Worm (Caenorhabditis elegans): ENCODE measurements around the gene unc-98.
A peak's percentile ranks its signal among the peaks of the same experiment; 100 is the strongest.

The unc-98 gene

DNA sequence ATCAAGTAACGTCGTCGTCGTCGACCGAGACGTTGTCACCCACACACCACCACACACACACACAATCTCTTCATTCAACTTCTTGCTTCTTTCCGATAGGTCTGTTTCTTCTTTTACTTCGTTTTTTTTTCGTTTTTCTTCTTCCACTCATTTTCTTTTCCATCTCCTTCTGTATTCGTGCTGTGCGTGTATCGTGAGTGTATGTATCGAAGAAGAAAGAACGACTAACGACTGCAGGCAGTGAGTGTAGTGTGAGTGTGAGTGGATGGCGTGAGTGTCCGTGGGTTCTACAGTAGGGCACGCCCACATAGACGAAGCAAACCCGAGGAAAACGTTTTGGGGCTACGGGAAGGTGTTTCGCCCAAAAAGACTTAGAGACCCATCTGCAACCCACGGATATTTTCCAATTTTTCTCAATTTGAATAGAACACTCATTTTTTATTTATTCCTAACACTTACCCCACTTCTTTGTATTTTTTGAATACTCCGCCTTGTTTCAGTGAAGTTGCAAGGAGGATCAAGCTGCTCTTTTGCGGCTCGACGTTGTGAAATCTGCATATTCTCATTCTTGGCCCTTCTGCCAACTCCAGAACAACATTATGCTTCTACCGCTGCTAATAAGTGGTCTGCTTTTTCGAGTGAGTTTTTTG, 12.3 kb upstream of the unc-98 start, which contains the start of gene adt-2 (continued):
- no peak for TF ChIP-seq C34B4.2 (tag; optimal IDR thresholded peaks at IDR 0.05)
- TF ChIP-seq irx-1 (tag; optimal IDR thresholded peaks at IDR 0.05): no peak
- TF ChIP-seq ceh-90 (tag; optimal IDR thresholded peaks at IDR 0.05): no peak
- TF ChIP-seq xbp-1 (tag; optimal IDR thresholded peaks at IDR 0.05): no peak
- no peak for TF ChIP-seq snpc-4 (tag; optimal IDR thresholded peaks at IDR 0.05)
- TF ChIP-seq blmp-1 (tag; optimal IDR thresholded peaks at IDR 0.05): peak; percentile 92
- TF ChIP-seq nhr-11 (tag; optimal IDR thresholded peaks at IDR 0.05): no peak
- TF ChIP-seq ceh-88 (GFP tag; IDR thresholded peaks at IDR 0.05): no peak
- no peak for TF ChIP-seq skn-1 (tag; optimal IDR thresholded peaks at IDR 0.05)
- TF ChIP-seq nhr-85 (tag): peak; percentile 86
- TF ChIP-seq unc-62 (GFP tag; optimal IDR thresholded peaks at IDR 0.05): no peak
- no peak for TF ChIP-seq aly-2 (tag; optimal IDR thresholded peaks at IDR 0.05)
- TF ChIP-seq nhr-47 (tag; optimal IDR thresholded peaks at IDR 0.05): no peak
- TF ChIP-seq ztf-4 (tag; optimal IDR thresholded peaks at IDR 0.05): no peak
- no peak for TF ChIP-seq mab-9 (GFP tag; IDR thresholded peaks at IDR 0.05)
- TF ChIP-seq lin-13 (GFP tag; optimal IDR thresholded peaks at IDR 0.05): no peak
- TF ChIP-seq nhr-76 (tag; optimal IDR thresholded peaks at IDR 0.05): no peak
- no peak for TF ChIP-seq nhr-19 (GFP tag; conservative IDR thresholded peaks at IDR 0.05)
- TF ChIP-seq zag-1 (tag; optimal IDR thresholded peaks at IDR 0.05): no peak
- peak; percentile 52 for TF ChIP-seq mep-1 (tag; optimal IDR thresholded peaks at IDR 0.05)
- no peak for TF ChIP-seq mef-2 (tag; optimal IDR thresholded peaks at IDR 0.05)
- no peak for TF ChIP-seq ets-5 (GFP tag; IDR thresholded peaks at IDR 0.05)
- TF ChIP-seq alr-1 (tag; optimal IDR thresholded peaks at IDR 0.05; ENCODE audit: borderline replicate concordance): no peak
- no peak for TF ChIP-seq aha-1 (tag; optimal IDR thresholded peaks at IDR 0.05)
- no peak for TF ChIP-seq ztf-11 (tag; optimal IDR thresholded peaks at IDR 0.05)
- no peak for TF ChIP-seq ceh-8 (GFP tag; optimal IDR thresholded peaks at IDR 0.05)
- no peak for TF ChIP-seq sup-37 (GFP tag; optimal IDR thresholded peaks at IDR 0.05)
- no peak for TF ChIP-seq nhr-12 (tag; optimal IDR thresholded peaks at IDR 0.05)
- peak; percentile 43 for TF ChIP-seq C16A3.4 (tag; optimal IDR thresholded peaks at IDR 0.05)
- no peak for TF ChIP-seq nhr-237 (tag; optimal IDR thresholded peaks at IDR 0.05)
- TF ChIP-seq grh-1 (GFP tag; IDR thresholded peaks at IDR 0.05): no peak
- TF ChIP-seq sptf-1 (tag; optimal IDR thresholded peaks at IDR 0.05): no peak
- no peak for TF ChIP-seq fos-1 (tag; optimal IDR thresholded peaks at IDR 0.05)
- TF ChIP-seq fkh-4 (tag; optimal IDR thresholded peaks at IDR 0.05; ENCODE audit: borderline replicate concordance): no peak
- no peak for TF ChIP-seq egl-13 (tag; optimal IDR thresholded peaks at IDR 0.05)
- no peak for TF ChIP-seq fkh-10 (GFP tag; optimal IDR thresholded peaks at IDR 0.05)
- no peak for TF ChIP-seq unc-86 (tag; optimal IDR thresholded peaks at IDR 0.05)
- TF ChIP-seq dpl-1 (GFP tag; optimal IDR thresholded peaks at IDR 0.05): no peak
- TF ChIP-seq C04F5.9 (tag; optimal IDR thresholded peaks at IDR 0.05): no peak
- TF ChIP-seq ama-1 (optimal IDR thresholded peaks at IDR 0.05): no peak
- TF ChIP-seq lin-14 (GFP tag; optimal IDR thresholded peaks at IDR 0.05): peak; percentile 54
- TF ChIP-seq hlh-4 (tag; optimal IDR thresholded peaks at IDR 0.05): no peak
- TF ChIP-seq mdl-1 (tag; optimal IDR thresholded peaks at IDR 0.05): peak in 1 of 2 experiments; percentile 29
- TF ChIP-seq nhr-84 (tag; optimal IDR thresholded peaks at IDR 0.05): no peak
- TF ChIP-seq zip-4 (GFP tag; optimal IDR thresholded peaks at IDR 0.05): no peak
- peak; percentile 20 to 74 for TF ChIP-seq lsy-2 (tag; optimal IDR thresholded peaks at IDR 0.05)
- TF ChIP-seq F16B12.6 (tag; optimal IDR thresholded peaks at IDR 0.05): no peak

Data from whole organism, L1 larva.